Fruit fly (Drosophila melanogaster) whole organism, embryonic: ENCODE results near the gene ABCB7.

ENCODE experiments used
- Atf6 ChIP-seq: fragments of 200-800 bp; sonication (Bioruptor generic); IDR thresholded peaks from 2 replicates; pipeline ENCODE4 v1.3.6; 2022; ENCODE audit warnings: missing biosample characterization, missing genetic modification characterization
- Bgb ChIP-seq: fragments of 200-800 bp; sonication (Bioruptor generic); IDR thresholded peaks from 2 replicates; pipeline ENCODE4 v1.3.6; 2022; ENCODE audit warnings: missing biosample characterization, missing genetic modification characterization; ENCODE audit not compliant: partially characterized antibody
- Bteb2 ChIP-seq: fragments of 200-800 bp; sonication (Bioruptor generic); optimal IDR thresholded peaks from 2 replicates; lab custom pipeline; 2016; ENCODE audit warnings: missing biosample characterization, missing genetic modification characterization
- CG12071 ChIP-seq: fragments of 200-800 bp; sonication (Bioruptor generic); optimal IDR thresholded peaks from 3 replicates; lab custom pipeline; 2018; ENCODE audit warnings: missing biosample characterization, mild to moderate bottlenecking, missing genetic modification characterization
- CG12104 ChIP-seq: fragments of 200-800 bp; sonication (Bioruptor generic); optimal IDR thresholded peaks from 3 replicates; lab custom pipeline; 2016; ENCODE audit warnings: missing biosample characterization, missing genetic modification characterization
- CG12744 ChIP-seq: fragments of 200-800 bp; sonication (Bioruptor generic); optimal IDR thresholded peaks from 2 replicates; lab custom pipeline; 2016; ENCODE audit warnings: missing biosample characterization, missing genetic modification characterization
- CG14050 ChIP-seq: fragments of 200-800 bp; sonication (Bioruptor generic); IDR thresholded peaks from 3 replicates; pipeline ENCODE4 v1.3.6; 2022; ENCODE audit warnings: missing biosample characterization, missing genetic modification characterization
- CG1602 ChIP-seq: fragments of 200-800 bp; sonication (Bioruptor generic); optimal IDR thresholded peaks from 3 replicates; lab custom pipeline; 2016; ENCODE audit warnings: missing biosample characterization, missing genetic modification characterization
- CG1647 ChIP-seq: fragments of 200-800 bp; sonication (Bioruptor generic); optimal IDR thresholded peaks from 3 replicates; lab custom pipeline; 2016; ENCODE audit warnings: missing biosample characterization, missing genetic modification characterization
- CG1792 ChIP-seq: fragments of 200-800 bp; sonication (Bioruptor generic); optimal IDR thresholded peaks from 2 replicates; lab custom pipeline; 2016; ENCODE audit warnings: missing biosample characterization, missing genetic modification characterization
- CG18476 ChIP-seq: fragments of 200-800 bp; sonication (Bioruptor generic); optimal IDR thresholded peaks from 2 replicates; lab custom pipeline; 2016; ENCODE audit warnings: missing biosample characterization, mild to moderate bottlenecking, missing genetic modification characterization
- CG2202 ChIP-seq: fragments of 200-800 bp; sonication (Bioruptor generic); optimal IDR thresholded peaks from 2 replicates; lab custom pipeline; 2018; ENCODE audit warnings: missing biosample characterization, mild to moderate bottlenecking, missing genetic modification characterization
- CG2678 ChIP-seq: fragments of 200-800 bp; sonication (Bioruptor generic); optimal IDR thresholded peaks from 3 replicates; lab custom pipeline; 2019; ENCODE audit warnings: missing biosample characterization, mild to moderate bottlenecking, missing genetic modification characterization, moderate library complexity
- CG2875 ChIP-seq: fragments of 200-800 bp; sonication (Bioruptor generic); optimal IDR thresholded peaks from 2 replicates; lab custom pipeline; 2017; ENCODE audit warnings: missing biosample characterization, mild to moderate bottlenecking, missing genetic modification characterization, missing genetic modification reagents
- CG31224 ChIP-seq: fragments of 200-800 bp; sonication (Bioruptor generic); IDR thresholded peaks from 2 replicates; pipeline ENCODE4 v1.3.6; 2022; ENCODE audit warnings: missing biosample characterization, missing genetic modification characterization
- CG31365 ChIP-seq: fragments of 200-800 bp; sonication (Bioruptor generic); optimal IDR thresholded peaks from 2 replicates; lab custom pipeline; 2018; ENCODE audit warnings: missing biosample characterization, mild to moderate bottlenecking, missing genetic modification characterization
- CG32532 ChIP-seq: fragments of 200-800 bp; sonication (Bioruptor generic); IDR thresholded peaks from 2 replicates; pipeline ENCODE4 v1.3.6; 2022; ENCODE audit warnings: missing biosample characterization, missing genetic modification characterization
- CG43689 ChIP-seq: fragments of 200-800 bp; sonication (Bioruptor generic); IDR thresholded peaks from 2 replicates; pipeline ENCODE4 v1.3.6; 2022; ENCODE audit warnings: missing biosample characterization, missing genetic modification characterization
- CG4854 ChIP-seq: fragments of 200-800 bp; sonication (Bioruptor generic); optimal IDR thresholded peaks from 2 replicates; lab custom pipeline; 2016; ENCODE audit warnings: missing biosample characterization, missing genetic modification characterization, inconsistent platforms
- CG5245 ChIP-seq: fragments of 200-800 bp; sonication (Bioruptor generic); optimal IDR thresholded peaks from 3 replicates; lab custom pipeline; 2016; ENCODE audit warnings: missing biosample characterization, missing genetic modification characterization
- CG7556 ChIP-seq: fragments of 200-800 bp; sonication (Bioruptor generic); optimal IDR thresholded peaks from 2 replicates; lab custom pipeline; 2017; ENCODE audit warnings: missing biosample characterization, mild to moderate bottlenecking, missing genetic modification characterization
- CG7928 ChIP-seq: fragments of 200-800 bp; sonication (Bioruptor generic); optimal IDR thresholded peaks from 2 replicates; lab custom pipeline; 2017; ENCODE audit warnings: missing biosample characterization, mild to moderate bottlenecking, missing genetic modification characterization
- CG9727 ChIP-seq: fragments of 200-800 bp; sonication (Bioruptor generic); optimal IDR thresholded peaks from 3 replicates; lab custom pipeline; 2017; ENCODE audit warnings: missing biosample characterization, mild to moderate bottlenecking, missing genetic modification characterization
- CkIIα-i1 ChIP-seq: fragments of 200-800 bp; sonication (Bioruptor generic); IDR thresholded peaks from 2 replicates; pipeline ENCODE4 v1.3.6; 2022; ENCODE audit warnings: missing biosample characterization, missing genetic modification characterization
- Dfd ChIP-seq, 2 experiments: fragments of >200 bp; optimal IDR thresholded peaks; 2 replicates each; lab custom pipeline; 2017; ENCODE audit warnings: missing biosample characterization in 2 of 2, missing genetic modification characterization in 2 of 2
- Drgx ChIP-seq: fragments of 200-800 bp; sonication (Bioruptor generic); IDR thresholded peaks from 2 replicates; pipeline ENCODE4 v1.3.6; 2022; ENCODE audit warnings: missing biosample characterization, missing genetic modification characterization
- Gug ChIP-seq: fragments of 200-800 bp; sonication (Bioruptor generic); IDR thresholded peaks from 4 replicates; pipeline ENCODE4 v1.3.6; 2022; ENCODE audit warnings: missing biosample characterization, missing genetic modification characterization
- MTF-1 ChIP-seq: fragments of 200-800 bp; sonication (Bioruptor generic); optimal IDR thresholded peaks from 2 replicates; lab custom pipeline; 2018; ENCODE audit warnings: missing biosample characterization, mild to moderate bottlenecking, missing genetic modification characterization, borderline replicate concordance
- NC2α ChIP-seq: fragments of 200-800 bp; sonication (Bioruptor generic); optimal IDR thresholded peaks from 2 replicates; lab custom pipeline; 2016; ENCODE audit warnings: missing biosample characterization, missing genetic modification characterization
- Oaz ChIP-seq: fragments of 200-800 bp; sonication (Bioruptor generic); IDR thresholded peaks from 2 replicates; pipeline ENCODE4 v1.3.6; 2022; ENCODE audit warnings: missing biosample characterization, missing genetic modification characterization
- Ssrp ChIP-seq: fragments of 200-800 bp; sonication (Bioruptor generic); optimal IDR thresholded peaks from 2 replicates; lab custom pipeline; 2018; ENCODE audit warnings: missing biosample characterization, mild to moderate bottlenecking, missing genetic modification characterization, moderate library complexity
- bab2 ChIP-seq: fragments of 200-800 bp; sonication (Bioruptor generic); optimal IDR thresholded peaks from 2 replicates; lab custom pipeline; 2016; ENCODE audit warnings: missing biosample characterization, missing genetic modification characterization
- br ChIP-seq: fragments of >200 bp; optimal IDR thresholded peaks from 2 replicates; lab custom pipeline; 2017
- chm ChIP-seq: fragments of 200-800 bp; sonication (Bioruptor generic); IDR thresholded peaks from 2 replicates; pipeline ENCODE4 v1.3.6; 2022; ENCODE audit warnings: missing biosample characterization, missing genetic modification characterization
- corto ChIP-seq: fragments of 200-800 bp; sonication (Bioruptor generic); optimal IDR thresholded peaks from 2 replicates; lab custom pipeline; 2016; ENCODE audit warnings: missing biosample characterization, mild to moderate bottlenecking, missing genetic modification characterization, moderate library complexity
- crc ChIP-seq: fragments of 200-800 bp; sonication (Bioruptor generic); optimal IDR thresholded peaks from 2 replicates; lab custom pipeline; 2016; ENCODE audit warnings: missing biosample characterization, missing genetic modification characterization
- esg ChIP-seq: fragments of 200-800 bp; sonication (Bioruptor generic); conservative IDR thresholded peaks from 2 replicates; pipeline ENCODE4 v1.3.6; 2022; ENCODE audit warnings: missing biosample characterization, missing genetic modification characterization
- eve ChIP-seq, 2 experiments: fragments of >200 bp; optimal IDR thresholded peaks; 2 replicates each; lab custom pipeline; 2017; ENCODE audit warnings: missing biosample characterization in 2 of 2, missing genetic modification characterization in 2 of 2
- fd64A ChIP-seq: fragments of 200-800 bp; sonication (Bioruptor generic); optimal IDR thresholded peaks from 3 replicates; lab custom pipeline; 2018; ENCODE audit warnings: missing biosample characterization, mild to moderate bottlenecking, missing genetic modification characterization
- ind ChIP-seq: fragments of 200-800 bp; sonication (Bioruptor generic); optimal IDR thresholded peaks from 3 replicates; lab custom pipeline; 2016; ENCODE audit warnings: missing biosample characterization, missing genetic modification characterization
- nerfin-1 ChIP-seq: fragments of 200-800 bp; sonication (Bioruptor generic); optimal IDR thresholded peaks from 3 replicates; lab custom pipeline; 2019; ENCODE audit warnings: missing biosample characterization, mild to moderate bottlenecking, missing genetic modification characterization, moderate library complexity
- nom ChIP-seq: fragments of 200-800 bp; sonication (Bioruptor generic); optimal IDR thresholded peaks from 2 replicates; lab custom pipeline; 2017; ENCODE audit warnings: missing biosample characterization, missing genetic modification characterization, mild to moderate bottlenecking, moderate library complexity, missing genetic modification reagents
- repo ChIP-seq: fragments of 200-800 bp; sonication (Bioruptor generic); optimal IDR thresholded peaks from 2 replicates; lab custom pipeline; 2016; ENCODE audit warnings: missing biosample characterization, missing genetic modification characterization
- sc ChIP-seq, 3 experiments: fragments of >200 bp in 2 of 3; fragments of 200-800 bp in 1 of 3; sonication (Bioruptor generic) in 1 of 3; optimal IDR thresholded peaks; 2 replicates in 2 of 3; 3 replicates in 1 of 3; lab custom pipeline; 2017; ENCODE audit warnings: mild to moderate bottlenecking in 1 of 3, missing biosample characterization in 1 of 3, missing genetic modification characterization in 1 of 3, missing genetic modification reagents in 1 of 3
- sima ChIP-seq: fragments of 200-800 bp; sonication (Bioruptor generic); optimal IDR thresholded peaks from 2 replicates; lab custom pipeline; 2016; ENCODE audit warnings: missing biosample characterization, missing genetic modification characterization
- sisA ChIP-seq: fragments of 200-800 bp; sonication (Bioruptor generic); IDR thresholded peaks from 2 replicates; pipeline ENCODE4 v1.3.6; 2022; ENCODE audit warnings: missing biosample characterization, missing genetic modification characterization
- slbo ChIP-seq: fragments of 200-800 bp; sonication (Bioruptor generic); IDR thresholded peaks from 2 replicates; pipeline ENCODE4 v1.3.6; 2022; ENCODE audit warnings: missing biosample characterization, missing genetic modification characterization
- sqz ChIP-seq: fragments of 200-800 bp; sonication (Bioruptor generic); optimal IDR thresholded peaks from 3 replicates; lab custom pipeline; 2018; ENCODE audit warnings: missing biosample characterization, mild to moderate bottlenecking, missing genetic modification characterization
- toy ChIP-seq: fragments of 200-800 bp; sonication (Bioruptor generic); IDR thresholded peaks from 2 replicates; pipeline ENCODE4 v1.3.6; 2022; ENCODE audit warnings: missing biosample characterization, missing genetic modification characterization
- trem ChIP-seq: fragments of 200-800 bp; optimal IDR thresholded peaks from 3 replicates; lab custom pipeline; 2019; ENCODE audit warnings: missing biosample characterization, mild to moderate bottlenecking, missing genetic modification characterization, moderate library complexity
- unpg ChIP-seq: fragments of 200-800 bp; sonication (Bioruptor generic); optimal IDR thresholded peaks from 3 replicates; lab custom pipeline; 2018; ENCODE audit warnings: missing biosample characterization, mild to moderate bottlenecking, missing genetic modification characterization, moderate library complexity

Gene ABCB7

DNA sequence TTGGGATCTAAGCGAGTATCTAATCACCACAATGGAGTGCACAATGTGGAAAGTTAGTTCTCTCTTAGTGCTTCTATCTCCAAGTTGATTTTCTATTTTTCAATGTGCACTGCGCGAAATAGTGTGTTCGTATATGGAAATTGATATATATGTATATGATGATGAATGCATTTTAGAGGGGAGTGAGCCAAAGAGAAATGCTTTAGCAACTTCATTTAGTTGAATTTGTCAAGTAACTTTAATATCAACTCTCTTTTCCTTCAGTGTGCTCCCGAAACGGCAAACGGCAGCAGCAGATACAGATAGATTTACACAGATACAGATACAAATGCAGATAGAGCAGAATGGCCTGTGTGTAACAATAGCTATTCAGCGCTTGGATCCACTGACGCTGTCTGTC, 34.2 kb upstream of the ABCB7 start (continued):
- TF ChIP-seq CG4854 (GFP tag; lab: Kevin White, UChicago) (no peak), ind (GFP tag; lab: Kevin White, UChicago) (no peak), CG1602 (GFP tag; lab: Kevin White, UChicago) (peak; percentile 66), CG9727 (GFP tag; lab: Kevin White, UChicago) (peak; percentile 58), Atf6 (GFP tag; lab: Robert Waterston, UW) (peak; percentile 36; the same call in 1 of the 2 replicates), CG1792 (GFP tag; lab: Kevin White, UChicago) (no peak), sc (optimal IDR thresholded peaks at IDR 0.05; lab: Kevin White, UChicago) (no peak), sc (GFP tag; optimal IDR thresholded peaks at IDR 0.05; lab: Kevin White, UChicago) (peak; percentile 67), Ssrp (tag; lab: Kevin White, UChicago) (peak; percentile 71), repo (GFP tag; lab: Kevin White, UChicago) (no peak), bab2 (GFP tag; lab: Kevin White, UChicago) (peak; percentile 69), crc (GFP tag; lab: Kevin White, UChicago) (no peak), CG31224 (GFP tag; lab: Robert Waterston, UW) (peak; percentile 27; the same call in 1 of the 2 replicates), CG7928 (no peak), CG12104 (GFP tag; lab: Kevin White, UChicago) (no peak), fd64A (GFP tag; lab: Kevin White, UChicago) (no peak), CG2678 (tag; lab: Kevin White, UChicago) (peak; percentile 58), slbo (GFP tag; lab: Robert Waterston, UW) (peak; percentile 66), CG32532 (GFP tag; lab: Robert Waterston, UW) (peak; percentile 49; the same call in 1 of the 2 replicates), Oaz (GFP tag; lab: Robert Waterston, UW) (no peak), Bgb (GFP tag; lab: Robert Waterston, UW) (no peak), sqz (GFP tag; lab: Kevin White, UChicago) (no peak), unpg (GFP tag; lab: Kevin White, UChicago) (peak; percentile 68), nerfin-1 (tag; lab: Kevin White, UChicago) (peak; percentile 21), Drgx (GFP tag; lab: Robert Waterston, UW) (peak; percentile 87), esg (peak; percentile 71), chm (GFP tag; lab: Robert Waterston, UW) (no peak), CG14050 (GFP tag; lab: Robert Waterston, UW) (peak; percentile 64; the same call in 2 of the 3 replicates), CG12071 (GFP tag; lab: Kevin White, UChicago) (no peak), CG31365 (no peak), toy (GFP tag; lab: Robert Waterston, UW) (no peak), CG5245 (GFP tag; lab: Kevin White, UChicago) (no peak), CG18476 (GFP tag; lab: Kevin White, UChicago) (no peak), Gug (GFP tag; lab: Robert Waterston, UW) (peak; percentile 44; the same call in 2 of the 4 replicates), CG1647 (GFP tag; lab: Kevin White, UChicago) (no peak), sima (GFP tag; lab: Kevin White, UChicago) (no peak), CG12744 (peak; percentile 48), corto (GFP tag; lab: Kevin White, UChicago) (no peak), NC2α (GFP tag; lab: Kevin White, UChicago) (peak; percentile 44), CG2875 (peak; percentile 56), CkIIα-i1 (GFP tag; lab: Robert Waterston, UW) (no peak), br (lab: Kevin White, UChicago) (no peak), CG43689 (GFP tag; lab: Robert Waterston, UW) (0 out of 2 replicates have a peak, but pooled peaks have one; percentile 50), eve (GFP tag; optimal IDR thresholded peaks at IDR 0.05; lab: Kevin White, UChicago) (peak in 1 of 2 experiments; percentile 87), trem (tag; lab: Kevin White, UChicago) (peak; percentile 0), nom (no peak), sisA (peak; percentile 30; the same call in 1 of the 2 replicates), Dfd (GFP tag; optimal IDR thresholded peaks at IDR 0.05; lab: Kevin White, UChicago) (no peak), CG2202 (peak; percentile 46), Bteb2 (peak; percentile 16), MTF-1 (no peak), CG7556 (peak; percentile 33)
